Worm (Caenorhabditis elegans) whole organism, young adult: ENCODE measurements around the gene T05A7.7.

Experiments used
- F10E7.11 ChIP-seq: sonication (generic microtip); optimal IDR thresholded peaks from 2 replicates; lab custom pipeline; 2017; ENCODE audit warnings: mild to moderate bottlenecking, missing genetic modification characterization, moderate library complexity, missing compliant biosample characterization
- F49E8.2 ChIP-seq: sonication (generic microtip); optimal IDR thresholded peaks from 3 replicates; lab custom pipeline; 2017; ENCODE audit warnings: missing genetic modification characterization, mild to moderate bottlenecking, missing compliant biosample characterization, antibody characterized with exemption, moderate library complexity; ENCODE audit not compliant: insufficient read depth
- F57C9.4 ChIP-seq: sonication (generic microtip); optimal IDR thresholded peaks from 2 replicates; lab custom pipeline; 2017; ENCODE audit warnings: mild to moderate bottlenecking, missing genetic modification characterization, missing compliant biosample characterization
- T26A5.8 ChIP-seq: sonication (generic microtip); optimal IDR thresholded peaks from 2 replicates; lab custom pipeline; 2016; ENCODE audit warnings: missing genetic modification characterization, missing compliant biosample characterization
- ama-1 ChIP-seq, 3 experiments: fragments of 150-350 bp in 1 of 3; sonication (generic microtip) in 2 of 3; optimal IDR thresholded peaks; 2 replicates each; lab custom pipeline; 2014 to 2018; ENCODE audit warnings: missing biosample characterization in 2 of 3, missing genetic modification characterization in 2 of 3, missing genetic modification reagents in 2 of 3
- bed-2 ChIP-seq: fragments of 200-800 bp; sonication (Bioruptor generic); IDR thresholded peaks from 2 replicates; pipeline ENCODE4 v1.3.6; 2022; ENCODE audit warnings: missing genetic modification reagents, missing genetic modification characterization, missing compliant biosample characterization
- cebp-2 ChIP-seq: fragments of 200-800 bp; sonication (Bioruptor generic); IDR thresholded peaks from 2 replicates; pipeline ENCODE4 v1.3.6; 2022; ENCODE audit warnings: missing genetic modification characterization, missing compliant biosample characterization
- dpl-1 ChIP-seq: fragments of 150-350 bp; optimal IDR thresholded peaks from 2 replicates; lab custom pipeline; 2014; ENCODE audit warnings: missing biosample characterization, missing genetic modification reagents, missing genetic modification characterization
- mcd-1 ChIP-seq: fragments of 200-800 bp; sonication (Bioruptor generic); IDR thresholded peaks from 2 replicates; pipeline ENCODE4 v1.3.6; 2022; ENCODE audit warnings: missing genetic modification reagents, missing genetic modification characterization, missing compliant biosample characterization
- pha-4 ChIP-seq: fragments of 150-350 bp; sonication (generic microtip); optimal IDR thresholded peaks from 2 replicates; lab custom pipeline; 2014; ENCODE audit warnings: missing biosample characterization, missing genetic modification reagents, missing genetic modification characterization
- repo-1 ChIP-seq: sonication (generic microtip); optimal IDR thresholded peaks from 2 replicates; lab custom pipeline; 2017; ENCODE audit warnings: mild to moderate bottlenecking, missing genetic modification characterization, missing compliant biosample characterization
- sdz-38 ChIP-seq: sonication (generic microtip); optimal IDR thresholded peaks from 2 replicates; lab custom pipeline; 2016; ENCODE audit warnings: missing genotype, missing genetic modification characterization, missing compliant biosample characterization

- TF ChIP-seq ama-1 (optimal IDR thresholded peaks at IDR 0.05; lab: Kevin White, UChicago) (no peak), ama-1 (GFP tag; optimal IDR thresholded peaks at IDR 0.05; lab: Kevin White, UChicago) (no peak), F57C9.4 (tag; lab: Kevin White, UChicago) (no peak), bed-2 (GFP tag; lab: Robert Waterston, UW) (no peak), F49E8.2 (tag; lab: Kevin White, UChicago) (no peak), pha-4 (tag; lab: Kevin White, UChicago) (no peak), sdz-38 (tag; lab: Kevin White, UChicago) (no peak), cebp-2 (no peak), T26A5.8 (tag; lab: Kevin White, UChicago) (no peak), F10E7.11 (tag; lab: Kevin White, UChicago) (no peak), mcd-1 (GFP tag; lab: Robert Waterston, UW) (no peak), dpl-1 (no peak), repo-1 (no peak)
Observed at ce11 chrII:4684852-4685251, 3.6 kb upstream of the T05A7.7 start.
